Fruit fly (Drosophila melanogaster) whole organism, prepupa: ENCODE results near the gene CG12065.
A peak's percentile ranks its signal among the peaks of the same experiment; 100 is the strongest.

Experiments
- Blimp-1 ChIP-seq: fragments of 200-800 bp; sonication (Bioruptor generic); optimal IDR thresholded peaks from 3 replicates; lab custom pipeline; 2017; ENCODE audit warnings: missing biosample characterization, missing genetic modification characterization, mild to moderate bottlenecking, moderate library complexity, missing genetic modification reagents
- CG10669 ChIP-seq: fragments of 200-800 bp; sonication (Bioruptor generic); optimal IDR thresholded peaks from 3 replicates; lab custom pipeline; 2018; ENCODE audit warnings: missing biosample characterization, mild to moderate bottlenecking, missing genetic modification characterization, moderate library complexity
- CG11294 ChIP-seq: fragments of 200-800 bp; sonication (Bioruptor generic); IDR thresholded peaks from 2 replicates; pipeline ENCODE4 v1.3.6; 2022; ENCODE audit warnings: missing biosample characterization, missing genetic modification characterization
- CG11762 ChIP-seq: fragments of 200-800 bp; sonication (Bioruptor generic); optimal IDR thresholded peaks from 3 replicates; lab custom pipeline; 2016; ENCODE audit warnings: missing biosample characterization, missing genetic modification characterization; ENCODE audit not compliant: insufficient read depth
- CG15336 ChIP-seq: fragments of 200-800 bp; sonication (Bioruptor generic); IDR thresholded peaks from 2 replicates; pipeline ENCODE4 v1.3.6; 2022; ENCODE audit warnings: missing biosample characterization, missing genetic modification characterization
- CG16779 ChIP-seq: fragments of 200-800 bp; sonication (Bioruptor generic); optimal IDR thresholded peaks from 3 replicates; lab custom pipeline; 2017; ENCODE audit warnings: missing biosample characterization, mild to moderate bottlenecking, missing genetic modification characterization
- CG3032 ChIP-seq: fragments of 200-800 bp; optimal IDR thresholded peaks from 2 replicates; lab custom pipeline; 2019; ENCODE audit warnings: missing biosample characterization, mild to moderate bottlenecking, missing genetic modification characterization, moderate library complexity
- CG31627 ChIP-seq: fragments of 200-800 bp; sonication (Bioruptor generic); optimal IDR thresholded peaks from 3 replicates; lab custom pipeline; 2016; ENCODE audit warnings: missing biosample characterization, missing genetic modification characterization
- CG34406 ChIP-seq: fragments of 200-800 bp; sonication (Bioruptor generic); optimal IDR thresholded peaks from 3 replicates; lab custom pipeline; 2016; ENCODE audit warnings: missing biosample characterization, missing genetic modification characterization
- CG3919 ChIP-seq: fragments of 200-800 bp; sonication (Bioruptor generic); optimal IDR thresholded peaks from 3 replicates; lab custom pipeline; 2016; ENCODE audit warnings: missing biosample characterization, missing genetic modification characterization
- CG4318 ChIP-seq: fragments of 200-800 bp; sonication (Bioruptor generic); optimal IDR thresholded peaks from 3 replicates; lab custom pipeline; 2017; ENCODE audit warnings: missing biosample characterization, mild to moderate bottlenecking, missing genetic modification characterization
- CG6163 ChIP-seq: fragments of 200-800 bp; sonication (Bioruptor generic); IDR thresholded peaks from 3 replicates; pipeline ENCODE4 v1.3.6; 2022; ENCODE audit warnings: missing biosample characterization, missing genetic modification characterization
- CG6276 ChIP-seq: fragments of 200-800 bp; sonication (Bioruptor generic); optimal IDR thresholded peaks from 2 replicates; lab custom pipeline; 2017; ENCODE audit warnings: missing biosample characterization, mild to moderate bottlenecking, missing genetic modification characterization
- CG6792 ChIP-seq: fragments of 200-800 bp; sonication (Bioruptor generic); optimal IDR thresholded peaks from 3 replicates; lab custom pipeline; 2016; ENCODE audit warnings: missing biosample characterization, missing genetic modification characterization
- CG6808 ChIP-seq: fragments of 200-800 bp; sonication (Bioruptor generic); optimal IDR thresholded peaks from 3 replicates; lab custom pipeline; 2017; ENCODE audit warnings: missing biosample characterization, missing genetic modification characterization, mild to moderate bottlenecking, moderate library complexity, missing genetic modification reagents
- CG6854 ChIP-seq: fragments of 200-800 bp; sonication (Bioruptor generic); optimal IDR thresholded peaks from 2 replicates; lab custom pipeline; 2017; ENCODE audit warnings: missing biosample characterization, mild to moderate bottlenecking, missing genetic modification characterization
- CG7368 ChIP-seq: fragments of 200-800 bp; sonication (Bioruptor generic); optimal IDR thresholded peaks from 3 replicates; lab custom pipeline; 2016; ENCODE audit warnings: missing biosample characterization, missing genetic modification characterization
- CG8119 ChIP-seq: fragments of 200-800 bp; sonication (Bioruptor generic); IDR thresholded peaks from 3 replicates; pipeline ENCODE4 v1.3.6; 2022; ENCODE audit warnings: missing biosample characterization, missing genetic modification characterization
- CG8319 ChIP-seq: fragments of 200-800 bp; sonication (Bioruptor generic); optimal IDR thresholded peaks from 3 replicates; lab custom pipeline; 2016; ENCODE audit warnings: missing biosample characterization, missing genetic modification characterization
- CG9139 ChIP-seq: fragments of 200-800 bp; sonication (Bioruptor generic); optimal IDR thresholded peaks from 3 replicates; lab custom pipeline; 2017; ENCODE audit warnings: missing biosample characterization, mild to moderate bottlenecking, missing genetic modification characterization
- Eip75B ChIP-seq: fragments of 200-800 bp; sonication (Bioruptor generic); optimal IDR thresholded peaks from 3 replicates; lab custom pipeline; 2016; ENCODE audit warnings: missing biosample characterization, missing genetic modification characterization
- Eip78C ChIP-seq: fragments of 200-800 bp; sonication (Bioruptor generic); peaks from one replicate; lab custom pipeline; 2016; ENCODE audit warnings: missing biosample characterization, missing genetic modification characterization
- Eip93F ChIP-seq: fragments of 200-800 bp; sonication (Bioruptor generic); optimal IDR thresholded peaks from 2 replicates; lab custom pipeline; 2016; ENCODE audit warnings: missing biosample characterization, mild to moderate bottlenecking, missing genetic modification characterization
- Ets21C ChIP-seq: fragments of 200-800 bp; sonication (Bioruptor generic); optimal IDR thresholded peaks from 3 replicates; lab custom pipeline; 2016; ENCODE audit warnings: missing biosample characterization, missing genetic modification characterization
- Hr38 ChIP-seq: sonication (Bioruptor generic); optimal IDR thresholded peaks from 2 replicates; lab custom pipeline; 2016; ENCODE audit warnings: missing biosample characterization, missing genetic modification characterization
- Hr4 ChIP-seq: fragments of 200-800 bp; sonication (Bioruptor generic); optimal IDR thresholded peaks from 3 replicates; lab custom pipeline; 2016; ENCODE audit warnings: missing biosample characterization, missing genetic modification characterization
- Lpt ChIP-seq: fragments of 200-800 bp; sonication (Bioruptor generic); optimal IDR thresholded peaks from 3 replicates; lab custom pipeline; 2016; ENCODE audit warnings: missing biosample characterization, missing genetic modification characterization
- Met ChIP-seq: fragments of 200-800 bp; sonication (Bioruptor generic); optimal IDR thresholded peaks from 3 replicates; lab custom pipeline; 2016; ENCODE audit warnings: missing biosample characterization, missing genetic modification characterization
- OdsH ChIP-seq: fragments of 200-800 bp; sonication (Bioruptor generic); optimal IDR thresholded peaks from 3 replicates; lab custom pipeline; 2016; ENCODE audit warnings: missing biosample characterization, missing genetic modification characterization
- Smox ChIP-seq: fragments of 200-800 bp; sonication (Bioruptor generic); optimal IDR thresholded peaks from 3 replicates; lab custom pipeline; 2016; ENCODE audit warnings: missing biosample characterization, missing genetic modification characterization
- Sox14 ChIP-seq: fragments of 200-800 bp; sonication (Bioruptor generic); optimal IDR thresholded peaks from 3 replicates; lab custom pipeline; 2016; ENCODE audit warnings: missing biosample characterization, missing genetic modification characterization
- Sox15 ChIP-seq: fragments of 200-800 bp; sonication (Bioruptor generic); optimal IDR thresholded peaks from 3 replicates; lab custom pipeline; 2016; ENCODE audit warnings: missing biosample characterization, missing genetic modification characterization
- achi ChIP-seq: fragments of 200-800 bp; sonication (Bioruptor generic); optimal IDR thresholded peaks from 3 replicates; lab custom pipeline; 2016; ENCODE audit warnings: missing biosample characterization, missing genetic modification characterization
- acj6 ChIP-seq: fragments of 200-800 bp; sonication (Bioruptor generic); optimal IDR thresholded peaks from 3 replicates; lab custom pipeline; 2016; ENCODE audit warnings: missing biosample characterization, missing genetic modification characterization
- cyc ChIP-seq: fragments of 200-800 bp; sonication (Bioruptor generic); optimal IDR thresholded peaks from 3 replicates; lab custom pipeline; 2016; ENCODE audit warnings: missing biosample characterization, missing genetic modification characterization
- dac ChIP-seq: fragments of 200-800 bp; sonication (Bioruptor generic); optimal IDR thresholded peaks from 2 replicates; lab custom pipeline; 2017; ENCODE audit warnings: missing biosample characterization, mild to moderate bottlenecking, missing genetic modification characterization
- dsx ChIP-seq: fragments of 200-800 bp; optimal IDR thresholded peaks from 3 replicates; lab custom pipeline; 2019; ENCODE audit warnings: missing biosample characterization, mild to moderate bottlenecking, missing genetic modification characterization, moderate library complexity; ENCODE audit not compliant: poor library complexity, severe bottlenecking
- eg ChIP-seq: fragments of 200-800 bp; sonication (Bioruptor generic); IDR thresholded peaks from 3 replicates; pipeline ENCODE4 v1.3.6; 2022; ENCODE audit warnings: missing biosample characterization, missing genetic modification characterization
- fd59A ChIP-seq: fragments of 200-800 bp; sonication (Bioruptor generic); optimal IDR thresholded peaks from 2 replicates; lab custom pipeline; 2017; ENCODE audit warnings: missing biosample characterization, mild to moderate bottlenecking, missing genetic modification characterization, missing genetic modification reagents
- fd85E ChIP-seq: fragments of 200-800 bp; sonication (Bioruptor generic); optimal IDR thresholded peaks from 3 replicates; lab custom pipeline; 2016; ENCODE audit warnings: missing biosample characterization, missing genetic modification characterization
- net ChIP-seq: fragments of 200-800 bp; sonication (Bioruptor generic); optimal IDR thresholded peaks from 3 replicates; lab custom pipeline; 2016; ENCODE audit warnings: missing biosample characterization, missing genetic modification characterization
- spab ChIP-seq: fragments of 200-800 bp; sonication (Bioruptor generic); optimal IDR thresholded peaks from 2 replicates; lab custom pipeline; 2017; ENCODE audit warnings: missing biosample characterization, mild to moderate bottlenecking, missing genetic modification characterization, missing genetic modification reagents
- ss ChIP-seq, 2 experiments: fragments of 200-800 bp; sonication (Bioruptor generic); optimal IDR thresholded peaks; 2 replicates in 1 of 2; 3 replicates in 1 of 2; lab custom pipeline; 2017 to 2018; ENCODE audit warnings: mild to moderate bottlenecking in 2 of 2, missing biosample characterization in 2 of 2, missing genetic modification characterization in 2 of 2, moderate library complexity in 1 of 2
- svp ChIP-seq: fragments of 200-800 bp; sonication (Bioruptor generic); peaks from one replicate; lab custom pipeline; 2016; ENCODE audit warnings: missing biosample characterization, missing genetic modification characterization
- topi ChIP-seq: fragments of 200-800 bp; sonication (Bioruptor generic); optimal IDR thresholded peaks from 3 replicates; lab custom pipeline; 2016; ENCODE audit warnings: missing biosample characterization, missing genetic modification characterization
- vri ChIP-seq: fragments of 200-800 bp; sonication (Bioruptor generic); optimal IDR thresholded peaks from 3 replicates; lab custom pipeline; 2016; ENCODE audit warnings: missing biosample characterization, mild to moderate bottlenecking, missing genetic modification characterization

Gene CG12065

DNA sequence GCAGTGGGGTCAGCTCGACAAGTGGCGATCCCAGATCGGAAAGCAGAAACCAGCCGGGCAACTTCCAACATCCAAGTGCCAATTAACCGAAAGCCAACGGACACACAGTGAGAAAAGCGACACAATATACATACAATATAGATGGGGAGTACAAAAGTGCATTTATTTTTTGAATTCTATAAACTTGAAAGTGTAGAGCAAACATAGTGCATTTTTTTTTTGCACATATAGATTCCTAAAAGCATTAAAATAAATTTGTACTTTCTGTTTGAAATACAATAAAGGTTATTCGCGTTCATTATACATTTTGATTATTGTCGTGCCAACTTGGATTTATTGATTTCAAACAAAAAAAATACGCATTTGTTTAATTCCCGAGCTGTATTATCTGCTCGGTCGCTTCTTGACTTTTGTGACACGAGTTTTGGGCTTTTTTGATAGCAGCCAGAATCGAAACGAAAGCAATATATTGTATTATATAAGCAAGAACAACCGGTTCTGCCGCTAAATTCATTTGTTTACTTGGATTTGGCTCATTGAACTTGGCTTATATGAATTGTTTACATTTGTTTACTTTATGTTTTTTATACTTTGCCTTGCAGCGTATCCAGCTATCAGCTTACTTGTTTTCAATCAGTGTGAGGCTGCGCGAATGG, 1.0 kb upstream of the CG12065 start, which contains the start of gene spirit (continued):
- TF ChIP-seq Eip75B: no peak
- TF ChIP-seq net (GFP tag; lab: Kevin White, UChicago): no peak
- no peak for TF ChIP-seq dsx (GFP tag; lab: Kevin White, UChicago)
- TF ChIP-seq svp (GFP tag; lab: Kevin White, UChicago): peak; percentile 80
- TF ChIP-seq CG9139 (GFP tag; lab: Kevin White, UChicago): no peak
- no peak for TF ChIP-seq CG3032 (tag; lab: Kevin White, UChicago)
- TF ChIP-seq CG34406 (GFP tag; lab: Kevin White, UChicago): no peak
- TF ChIP-seq CG7368 (GFP tag; lab: Kevin White, UChicago): no peak

- TF ChIP-seq spab (no peak), CG8119 (GFP tag; lab: Robert Waterston, UW) (no peak; the same call in 2 of the 3 replicates), ss (GFP tag; optimal IDR thresholded peaks at IDR 0.05; lab: Kevin White, UChicago) (no peak), CG11762 (GFP tag; lab: Kevin White, UChicago) (peak; percentile 29), CG16779 (tag; lab: Kevin White, UChicago) (no peak), CG6808 (no peak), Met (GFP tag; lab: Kevin White, UChicago) (peak; percentile 68), Eip78C (GFP tag; lab: Kevin White, UChicago) (peak; percentile 91), CG11294 (GFP tag; lab: Robert Waterston, UW) (peak; percentile 26; the same call in 1 of the 2 replicates), cyc (GFP tag; lab: Kevin White, UChicago) (peak; percentile 48), Blimp-1 (GFP tag; lab: Kevin White, UChicago) (no peak), CG8319 (GFP tag; lab: Kevin White, UChicago) (no peak), Lpt (GFP tag; lab: Kevin White, UChicago) (no peak), OdsH (GFP tag; lab: Kevin White, UChicago) (peak; percentile 60), CG34406 (GFP tag; lab: Kevin White, UChicago) (peak; percentile 41), Hr4 (peak; percentile 40), CG15336 (GFP tag; lab: Robert Waterston, UW) (peak; percentile 22; the same call in 1 of the 2 replicates), dsx (GFP tag; lab: Kevin White, UChicago) (peak; percentile 35), acj6 (peak; percentile 47), CG6163 (GFP tag; lab: Robert Waterston, UW) (peak; percentile 61; the same call in 2 of the 3 replicates), topi (GFP tag; lab: Kevin White, UChicago) (peak; percentile 67), vri (GFP tag; lab: Kevin White, UChicago) (peak; percentile 47), fd59A (GFP tag; lab: Kevin White, UChicago) (no peak), net (GFP tag; lab: Kevin White, UChicago) (peak; percentile 41), CG3919 (GFP tag; lab: Kevin White, UChicago) (peak; percentile 67), Sox14 (GFP tag; lab: Kevin White, UChicago) (peak; percentile 56), Ets21C (GFP tag; lab: Kevin White, UChicago) (no peak), Hr38 (no peak), Sox15 (GFP tag; lab: Kevin White, UChicago) (peak; percentile 31), Eip93F (GFP tag; lab: Kevin White, UChicago) (no peak), CG31627 (GFP tag; lab: Kevin White, UChicago) (peak; percentile 45), CG6792 (GFP tag; lab: Kevin White, UChicago) (peak; percentile 54), Eip75B (peak; percentile 66), CG6854 (no peak), svp (GFP tag; lab: Kevin White, UChicago) (peak; percentile 74), CG4318 (GFP tag; lab: Kevin White, UChicago) (no peak), achi (GFP tag; lab: Kevin White, UChicago) (peak; percentile 38), Smox (peak; percentile 65), CG10669 (GFP tag; lab: Kevin White, UChicago) (peak; percentile 50), CG7368 (GFP tag; lab: Kevin White, UChicago) (peak; percentile 57), fd85E (GFP tag; lab: Kevin White, UChicago) (no peak), dac (GFP tag; lab: Kevin White, UChicago) (no peak), CG6276 (GFP tag; lab: Kevin White, UChicago) (no peak), eg (peak; percentile 66; the same call in 2 of the 3 replicates), CG9139 (GFP tag; lab: Kevin White, UChicago) (no peak)
These were observed 705 bp downstream of the CG12065 start for dm6 chrX:8574672-8575350.
